Fruit fly (Drosophila melanogaster) whole organism, embryonic: ENCODE measurements around the gene kkv.

Experiments used
- Awh ChIP-seq: fragments of 200-800 bp; sonication (Bioruptor generic); IDR thresholded peaks from 2 replicates; pipeline ENCODE4, ENCODE4 v1.3.6; 2022; ENCODE audit warnings: missing biosample characterization, missing genetic modification characterization
- B-H1 ChIP-seq: fragments of 200-800 bp; sonication (Bioruptor generic); IDR thresholded peaks from 3 replicates; pipeline ENCODE4 v1.3.6; 2022; ENCODE audit warnings: missing biosample characterization, missing genetic modification characterization
- BEAF-32 ChIP-seq: fragments of 200-800 bp; sonication (Bioruptor generic); optimal IDR thresholded peaks from 3 replicates; lab custom pipeline; 2017; ENCODE audit warnings: missing biosample characterization, missing genetic modification characterization, mild to moderate bottlenecking, moderate library complexity, missing genetic modification reagents
- Blimp-1 ChIP-seq: fragments of 200-800 bp; sonication (Bioruptor generic); optimal IDR thresholded peaks from 3 replicates; lab custom pipeline; 2018; ENCODE audit warnings: missing biosample characterization, missing genetic modification characterization, mild to moderate bottlenecking, moderate library complexity, missing genetic modification reagents
- CG10543 ChIP-seq: fragments of 200-800 bp; sonication (Bioruptor generic); optimal IDR thresholded peaks from 3 replicates; lab custom pipeline; 2017; ENCODE audit warnings: missing biosample characterization, mild to moderate bottlenecking, missing genetic modification characterization, moderate library complexity
- CG10565 ChIP-seq: fragments of 200-800 bp; sonication (Bioruptor generic); optimal IDR thresholded peaks from 3 replicates; lab custom pipeline; 2016; ENCODE audit warnings: missing biosample characterization, mild to moderate bottlenecking, missing genetic modification characterization
- CG10654 ChIP-seq: fragments of 200-800 bp; sonication (Bioruptor generic); optimal IDR thresholded peaks from 2 replicates; lab custom pipeline; 2016; ENCODE audit warnings: missing biosample characterization, missing genetic modification characterization
- CG11696 ChIP-seq: fragments of 200-800 bp; sonication (Bioruptor generic); IDR thresholded peaks from 2 replicates; pipeline ENCODE4 v1.3.6; 2022; ENCODE audit warnings: missing biosample characterization, missing genetic modification characterization
- CG12769 ChIP-seq: fragments of 200-800 bp; sonication (Bioruptor generic); optimal IDR thresholded peaks from 2 replicates; lab custom pipeline; 2019; ENCODE audit warnings: missing biosample characterization, mild to moderate bottlenecking, missing genetic modification characterization, moderate library complexity
- CG13287 ChIP-seq: fragments of 200-800 bp; sonication (Bioruptor generic); IDR thresholded peaks from 2 replicates; pipeline ENCODE4 v1.3.6; 2022; ENCODE audit warnings: missing biosample characterization, missing genetic modification characterization; ENCODE audit not compliant: partially characterized antibody
- CG13894 ChIP-seq: fragments of 200-800 bp; sonication (Bioruptor generic); optimal IDR thresholded peaks from 3 replicates; lab custom pipeline; 2018; ENCODE audit warnings: missing biosample characterization, mild to moderate bottlenecking, missing genetic modification characterization, moderate library complexity
- CG1792 ChIP-seq: fragments of 200-800 bp; sonication (Bioruptor generic); optimal IDR thresholded peaks from 2 replicates; lab custom pipeline; 2016; ENCODE audit warnings: missing biosample characterization, missing genetic modification characterization
- CG32532 ChIP-seq: fragments of 200-800 bp; sonication (Bioruptor generic); IDR thresholded peaks from 2 replicates; pipeline ENCODE4 v1.3.6; 2022; ENCODE audit warnings: missing biosample characterization, missing genetic modification characterization
- CG4730 ChIP-seq: fragments of 200-800 bp; sonication (Bioruptor generic); IDR thresholded peaks from 2 replicates; pipeline ENCODE4 v1.3.6; 2022; ENCODE audit warnings: missing biosample characterization, missing genetic modification characterization
- CG6175 ChIP-seq: fragments of 200-800 bp; sonication (Bioruptor generic); IDR thresholded peaks from 3 replicates; pipeline ENCODE4 v1.3.6; 2022; ENCODE audit warnings: missing biosample characterization, missing genetic modification characterization
- CG7372 ChIP-seq: fragments of 200-800 bp; sonication (Bioruptor generic); IDR thresholded peaks from 2 replicates; pipeline ENCODE4 v1.3.6; 2022; ENCODE audit warnings: missing biosample characterization, missing genetic modification characterization
- CG8089 ChIP-seq: fragments of 200-800 bp; sonication (Bioruptor generic); optimal IDR thresholded peaks from 3 replicates; lab custom pipeline; 2016; ENCODE audit warnings: missing biosample characterization, missing genetic modification characterization
- Doc2 ChIP-seq: fragments of 200-800 bp; sonication (Bioruptor generic); IDR thresholded peaks from 2 replicates; pipeline ENCODE4 v1.3.6; 2022; ENCODE audit warnings: missing biosample characterization, missing genetic modification characterization
- Eip74EF ChIP-seq, 2 experiments: fragments of 200-800 bp in 1 of 2; fragments of >200 bp in 1 of 2; sonication (Bioruptor generic) in 1 of 2; optimal IDR thresholded peaks; 2 replicates each; lab custom pipeline; 2017 to 2019; ENCODE audit warnings: missing biosample characterization in 2 of 2, missing genetic modification characterization in 2 of 2, mild to moderate bottlenecking in 1 of 2, moderate library complexity in 1 of 2
- Ets65A ChIP-seq: fragments of 200-800 bp; sonication (Bioruptor generic); peaks from one replicate; lab custom pipeline; 2016; ENCODE audit warnings: missing biosample characterization, missing genetic modification characterization
- Jarid2 ChIP-seq: fragments of 200-800 bp; sonication (Bioruptor generic); optimal IDR thresholded peaks from 3 replicates; lab custom pipeline; 2017; ENCODE audit warnings: mild to moderate bottlenecking, missing biosample characterization, missing genetic modification reagents, missing genetic modification characterization
- Mad ChIP-seq: fragments of 200-800 bp; sonication (Bioruptor generic); optimal IDR thresholded peaks from 2 replicates; lab custom pipeline; 2016; ENCODE audit warnings: missing biosample characterization, missing genetic modification characterization
- Med ChIP-seq: fragments of 200-800 bp; sonication (Bioruptor generic); peaks from one replicate; lab custom pipeline; 2016; ENCODE audit warnings: missing biosample characterization, missing genetic modification characterization, mild to moderate bottlenecking, inconsistent platforms, moderate library complexity
- Sin3A ChIP-seq: fragments of >200 bp; optimal IDR thresholded peaks from 2 replicates; lab custom pipeline; 2018
- Sry-β ChIP-seq: fragments of 200-800 bp; sonication (Bioruptor generic); optimal IDR thresholded peaks from 2 replicates; lab custom pipeline; 2018; ENCODE audit warnings: missing biosample characterization, mild to moderate bottlenecking, missing genetic modification characterization, moderate library complexity
- abd-A ChIP-seq: fragments of 200-800 bp; sonication (Bioruptor generic); optimal IDR thresholded peaks from 3 replicates; lab custom pipeline; 2019; ENCODE audit warnings: missing biosample characterization, mild to moderate bottlenecking, missing genetic modification characterization, moderate library complexity
- cg ChIP-seq: fragments of 200-800 bp; sonication (Bioruptor generic); optimal IDR thresholded peaks from 3 replicates; lab custom pipeline; 2019; ENCODE audit warnings: missing biosample characterization, mild to moderate bottlenecking, missing genetic modification characterization, moderate library complexity
- chinmo ChIP-seq: fragments of 200-800 bp; sonication (Bioruptor generic); IDR thresholded peaks from 4 replicates; pipeline ENCODE4 v1.3.6; 2022; ENCODE audit warnings: missing biosample characterization, missing genetic modification characterization; ENCODE audit not compliant: partially characterized antibody
- crol ChIP-seq: fragments of 200-800 bp; sonication (Bioruptor generic); IDR thresholded peaks from 2 replicates; pipeline ENCODE4 v1.3.6; 2022; ENCODE audit warnings: missing biosample characterization, missing genetic modification characterization
- ftz-f1 ChIP-seq: fragments of 200-800 bp; sonication (Bioruptor generic); optimal IDR thresholded peaks from 2 replicates; lab custom pipeline; 2016; ENCODE audit warnings: missing biosample characterization, missing genetic modification characterization
- hkb ChIP-seq, 2 experiments: fragments of 200-800 bp in 1 of 2; fragments of >200 bp in 1 of 2; sonication (Bioruptor generic) in 1 of 2; IDR thresholded peaks in 1 of 2; optimal IDR thresholded peaks in 1 of 2; 2 replicates each; pipeline versions ENCODE4 v1.3.6 to Lab custom; 2017 to 2022; ENCODE audit warnings: missing biosample characterization in 1 of 2, missing genetic modification characterization in 1 of 2
- kni ChIP-seq: fragments of 200-800 bp; sonication (Bioruptor generic); optimal IDR thresholded peaks from 3 replicates; lab custom pipeline; 2017; ENCODE audit warnings: mild to moderate bottlenecking, missing biosample characterization, missing genetic modification reagents, missing genetic modification characterization
- nom ChIP-seq: fragments of 200-800 bp; sonication (Bioruptor generic); optimal IDR thresholded peaks from 2 replicates; lab custom pipeline; 2017; ENCODE audit warnings: missing biosample characterization, missing genetic modification characterization, mild to moderate bottlenecking, moderate library complexity, missing genetic modification reagents
- oc ChIP-seq: fragments of 200-800 bp; sonication (Bioruptor generic); optimal IDR thresholded peaks from 2 replicates; lab custom pipeline; 2018; ENCODE audit warnings: missing biosample characterization, mild to moderate bottlenecking, missing genetic modification characterization, moderate library complexity
- pan ChIP-seq, 4 experiments: fragments of >200 bp in 3 of 4; fragments of 200-800 bp in 1 of 4; sonication (Bioruptor generic) in 1 of 4; optimal IDR thresholded peaks in 3 of 4; IDR thresholded peaks in 1 of 4; 2 replicates each; pipeline versions ENCODE4 v1.3.6 to Lab custom; 2017 to 2022; ENCODE audit warnings: missing biosample characterization in 2 of 4, missing genetic modification characterization in 2 of 4, mixed read lengths in 1 of 4
- pros ChIP-seq: fragments of 200-800 bp; sonication (Bioruptor generic); optimal IDR thresholded peaks from 3 replicates; lab custom pipeline; 2019; ENCODE audit warnings: missing biosample characterization, mild to moderate bottlenecking, missing genetic modification characterization, moderate library complexity
- sd ChIP-seq: fragments of 200-800 bp; sonication (Bioruptor generic); optimal IDR thresholded peaks from 3 replicates; lab custom pipeline; 2018; ENCODE audit warnings: missing biosample characterization, mild to moderate bottlenecking, missing genetic modification characterization, moderate library complexity
- sna ChIP-seq: fragments of 200-800 bp; sonication (Bioruptor generic); IDR thresholded peaks from 2 replicates; pipeline ENCODE4 v1.3.6; 2022; ENCODE audit warnings: missing biosample characterization, missing genetic modification characterization; ENCODE audit not compliant: partially characterized antibody
- sqz ChIP-seq: fragments of 200-800 bp; sonication (Bioruptor generic); optimal IDR thresholded peaks from 3 replicates; lab custom pipeline; 2018; ENCODE audit warnings: missing biosample characterization, mild to moderate bottlenecking, missing genetic modification characterization
- tna ChIP-seq: fragments of 200-800 bp; sonication (Bioruptor generic); IDR thresholded peaks from 2 replicates; pipeline ENCODE4 v1.3.6; 2022; ENCODE audit warnings: missing biosample characterization, missing genetic modification characterization; ENCODE audit not compliant: partially characterized antibody
- z ChIP-seq: fragments of 200-800 bp; sonication (Bioruptor generic); IDR thresholded peaks from 3 replicates; pipeline ENCODE4 v1.3.6; 2022; ENCODE audit warnings: missing biosample characterization, missing genetic modification characterization

kkv gene

DNA sequence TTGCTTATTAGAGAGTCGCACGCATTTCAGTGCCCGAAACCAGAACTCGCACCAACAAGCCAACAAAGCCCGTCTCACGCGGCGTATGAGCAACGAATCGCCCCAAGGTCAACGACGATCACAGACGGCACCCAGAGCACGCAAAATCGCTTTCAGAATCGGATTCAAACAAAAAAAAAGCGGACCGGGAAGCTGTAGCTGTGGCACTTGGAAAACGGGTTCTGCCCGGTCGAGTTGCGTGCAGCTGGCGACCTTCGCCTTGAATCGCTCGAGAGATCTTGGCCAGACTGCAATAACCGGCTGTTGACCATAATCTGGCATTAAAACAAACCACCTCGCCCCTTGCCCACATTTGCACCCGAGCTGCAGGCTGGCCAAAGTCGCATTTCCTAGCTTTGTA is 29.3 kb downstream of the kkv start:
- TF ChIP-seq CG10543 (GFP tag; lab: Kevin White, UChicago), result peak; percentile 68
- peak; percentile 79 for TF ChIP-seq nom (GFP tag; lab: Kevin White, UChicago)
- TF ChIP-seq pros, result peak; percentile 54
- peak; percentile 93 for TF ChIP-seq ftz-f1 (GFP tag; lab: Kevin White, UChicago)
- peak; percentile 5 for TF ChIP-seq Ets65A
- peak; percentile 62 for TF ChIP-seq CG13894 (tag; lab: Kevin White, UChicago)
- TF ChIP-seq Mad (GFP tag; lab: Kevin White, UChicago), result no peak
- TF ChIP-seq CG13287, result peak; percentile 37; the same call in 1 of the 2 replicates
- TF ChIP-seq Doc2 (GFP tag; lab: Robert Waterston, UW), result no peak
- TF ChIP-seq CG7372, result peak; percentile 52
- TF ChIP-seq pan (optimal IDR thresholded peaks at IDR 0.05; lab: Kevin White, UChicago), result no peak
- TF ChIP-seq pan (GFP tag; optimal IDR thresholded peaks at IDR 0.05 in 1 of 2, IDR thresholded peaks at IDR 0.05 in 1 of 2), result no peak
- peak; percentile 6 for TF ChIP-seq kni (GFP tag; lab: Kevin White, UChicago)
- TF ChIP-seq Blimp-1 (GFP tag; lab: Kevin White, UChicago), result peak; percentile 11
- TF ChIP-seq Sry-β (GFP tag; lab: Kevin White, UChicago), result no peak
- TF ChIP-seq cg (GFP tag; lab: Kevin White, UChicago), result no peak
- TF ChIP-seq BEAF-32 (GFP tag; lab: Kevin White, UChicago), result no peak
- 0 out of 2 replicates have a peak, but pooled peaks have one; percentile 13 for TF ChIP-seq sna (GFP tag; lab: Robert Waterston, UW)
- peak; percentile 66 for TF ChIP-seq CG12769 (tag; lab: Kevin White, UChicago)
- no peak for TF ChIP-seq tna (GFP tag; lab: Robert Waterston, UW)
- peak; percentile 83 for TF ChIP-seq sqz (GFP tag; lab: Kevin White, UChicago)
- TF ChIP-seq hkb (optimal IDR thresholded peaks at IDR 0.05; lab: Kevin White, UChicago), result no peak
- 0 out of 2 replicates have a peak, but pooled peaks have one; percentile 15 for TF ChIP-seq hkb (GFP tag; IDR thresholded peaks at IDR 0.05; lab: Robert Waterston, UW)
- peak in 1 of 2 experiments; percentile 95 for TF ChIP-seq Eip74EF (GFP tag; optimal IDR thresholded peaks at IDR 0.05; lab: Kevin White, UChicago)
- peak; percentile 90 for TF ChIP-seq oc (tag; lab: Kevin White, UChicago)
- TF ChIP-seq CG4730 (GFP tag; lab: Robert Waterston, UW), result no peak
- no peak for TF ChIP-seq CG10654
- no peak for TF ChIP-seq CG10565 (GFP tag; lab: Kevin White, UChicago)
- TF ChIP-seq CG11696 (GFP tag; lab: Robert Waterston, UW), result no peak
- TF ChIP-seq z, result no peak
- TF ChIP-seq sd (tag; lab: Kevin White, UChicago), result peak; percentile 41
- TF ChIP-seq chinmo (GFP tag; lab: Robert Waterston, UW), result peak; percentile 100
- TF ChIP-seq abd-A (tag; lab: Kevin White, UChicago), result peak; percentile 64
- 0 out of 3 replicates have a peak, but pooled peaks have one; percentile 17 for TF ChIP-seq B-H1 (GFP tag; lab: Robert Waterston, UW)
- TF ChIP-seq CG32532 (GFP tag; lab: Robert Waterston, UW), result no peak
- no peak for TF ChIP-seq Jarid2 (GFP tag; lab: Kevin White, UChicago)
- TF ChIP-seq Med (GFP tag; lab: Kevin White, UChicago), result peak; percentile 37
- TF ChIP-seq Sin3A, result no peak
- TF ChIP-seq CG6175 (GFP tag; lab: Robert Waterston, UW), result peak; percentile 67
- TF ChIP-seq crol, result peak; percentile 50; the same call in 1 of the 2 replicates
- TF ChIP-seq CG8089 (GFP tag; lab: Kevin White, UChicago), result no peak
- no peak for TF ChIP-seq CG1792 (GFP tag; lab: Kevin White, UChicago)
- 0 out of 2 replicates have a peak, but pooled peaks have one; percentile 22 for TF ChIP-seq Awh
